Fruit fly (Drosophila melanogaster): ENCODE measurements around the gene CG9133.

- TF ChIP-seq sv (GFP tag; optimal IDR thresholded peaks at IDR 0.05) = no peak
- no peak for TF ChIP-seq OdsH (GFP tag; optimal IDR thresholded peaks at IDR 0.05)
- no peak for TF ChIP-seq Vsx2 (GFP tag; optimal IDR thresholded peaks at IDR 0.05; ENCODE audit: partially characterized antibody)
- TF ChIP-seq Hr78 (GFP tag; optimal IDR thresholded peaks at IDR 0.05) = no peak
- TF ChIP-seq pan (optimal IDR thresholded peaks at IDR 0.05) = no peak
Observed at dm6 chr3L:1250396-1250795, 1.4 kb upstream of the CG9133 start, which contains the start of gene Bfc.
